Fruit fly (Drosophila melanogaster) whole organism, embryonic: Measurements from ENCODE around the gene CG1979.

Source experiments
- BEAF-32 ChIP-seq: fragments of 200-800 bp; sonication (Bioruptor generic); optimal IDR thresholded peaks from 3 replicates; lab custom pipeline; 2017; ENCODE audit warnings: missing biosample characterization, missing genetic modification characterization, mild to moderate bottlenecking, moderate library complexity, missing genetic modification reagents
- BtbVII ChIP-seq: fragments of 200-800 bp; sonication (Bioruptor generic); optimal IDR thresholded peaks from 3 replicates; lab custom pipeline; 2017; ENCODE audit warnings: missing biosample characterization, mild to moderate bottlenecking, missing genetic modification characterization
- CG10274 ChIP-seq: fragments of 200-800 bp; sonication (Bioruptor generic); optimal IDR thresholded peaks from 3 replicates; lab custom pipeline; 2017; ENCODE audit warnings: missing biosample characterization, mild to moderate bottlenecking, missing genetic modification characterization
- CG15601 ChIP-seq: fragments of 200-800 bp; sonication (Bioruptor generic); optimal IDR thresholded peaks from 3 replicates; lab custom pipeline; 2019; ENCODE audit warnings: missing biosample characterization, mild to moderate bottlenecking, missing genetic modification characterization, moderate library complexity
- CG18262 ChIP-seq: fragments of 200-800 bp; optimal IDR thresholded peaks from 3 replicates; lab custom pipeline; 2019; ENCODE audit warnings: missing biosample characterization, mild to moderate bottlenecking, missing genetic modification characterization, moderate library complexity
- CG1832 ChIP-seq: fragments of 200-800 bp; sonication (Bioruptor generic); optimal IDR thresholded peaks from 2 replicates; lab custom pipeline; 2017; ENCODE audit warnings: missing biosample characterization, mild to moderate bottlenecking, missing genetic modification characterization, inconsistent platforms
- CG18599 ChIP-seq: fragments of 200-800 bp; sonication (Bioruptor generic); optimal IDR thresholded peaks from 3 replicates; lab custom pipeline; 2017; ENCODE audit warnings: missing biosample characterization, missing genetic modification characterization, mild to moderate bottlenecking, moderate library complexity, missing genetic modification reagents
- CG3995 ChIP-seq: fragments of 200-800 bp; sonication (Bioruptor generic); optimal IDR thresholded peaks from 3 replicates; lab custom pipeline; 2016; ENCODE audit warnings: missing biosample characterization, missing genetic modification characterization
- CG6254 ChIP-seq: fragments of 200-800 bp; sonication (Bioruptor generic); optimal IDR thresholded peaks from 3 replicates; lab custom pipeline; 2017; ENCODE audit warnings: mild to moderate bottlenecking, missing biosample characterization, missing genetic modification reagents, missing genetic modification characterization
- CG7786 ChIP-seq: fragments of 200-800 bp; sonication (Bioruptor generic); optimal IDR thresholded peaks from 2 replicates; lab custom pipeline; 2016; ENCODE audit warnings: missing biosample characterization, missing genetic modification characterization
- CG7839 ChIP-seq: fragments of 200-800 bp; sonication (Bioruptor generic); optimal IDR thresholded peaks from 3 replicates; lab custom pipeline; 2018; ENCODE audit warnings: missing biosample characterization, mild to moderate bottlenecking, missing genetic modification characterization, moderate library complexity
- CG8089 ChIP-seq: fragments of 200-800 bp; sonication (Bioruptor generic); optimal IDR thresholded peaks from 3 replicates; lab custom pipeline; 2016; ENCODE audit warnings: missing biosample characterization, missing genetic modification characterization
- CG8924 ChIP-seq: fragments of 200-800 bp; optimal IDR thresholded peaks from 3 replicates; lab custom pipeline; 2019; ENCODE audit warnings: missing biosample characterization, mild to moderate bottlenecking, missing genetic modification characterization, moderate library complexity
- D19A ChIP-seq: fragments of 200-800 bp; optimal IDR thresholded peaks from 3 replicates; lab custom pipeline; 2019; ENCODE audit warnings: missing biosample characterization, mild to moderate bottlenecking, missing genetic modification characterization, moderate library complexity
- Dbx ChIP-seq: fragments of 200-800 bp; sonication (Bioruptor generic); IDR thresholded peaks from 3 replicates; pipeline ENCODE4 v1.3.6; 2022; ENCODE audit warnings: missing biosample characterization, missing genetic modification characterization
- Fer1 ChIP-seq: fragments of 200-800 bp; sonication (Bioruptor generic); optimal IDR thresholded peaks from 2 replicates; lab custom pipeline; 2017; ENCODE audit warnings: missing biosample characterization, mild to moderate bottlenecking, missing genetic modification characterization
- HLHmδ ChIP-seq: fragments of 200-800 bp; sonication (Bioruptor generic); optimal IDR thresholded peaks from 2 replicates; lab custom pipeline; 2018; ENCODE audit warnings: missing biosample characterization, mild to moderate bottlenecking, missing genetic modification characterization, moderate library complexity
- Hr39 ChIP-seq: fragments of >200 bp; optimal IDR thresholded peaks from 2 replicates; lab custom pipeline; 2017
- Hr51 ChIP-seq, 2 experiments: fragments of 200-800 bp; sonication (Bioruptor generic); optimal IDR thresholded peaks; 2 replicates in 1 of 2; 3 replicates in 1 of 2; lab custom pipeline; 2016 to 2018; ENCODE audit warnings: missing biosample characterization in 2 of 2, missing genetic modification characterization in 2 of 2, mild to moderate bottlenecking in 1 of 2, moderate library complexity in 1 of 2
- Hr78 ChIP-seq, 2 experiments: fragments of 200-800 bp in 1 of 2; fragments of >200 bp in 1 of 2; sonication (Bioruptor generic) in 1 of 2; optimal IDR thresholded peaks; 2 replicates each; lab custom pipeline; 2017 to 2019; ENCODE audit warnings: missing biosample characterization in 2 of 2, missing genetic modification characterization in 2 of 2, mild to moderate bottlenecking in 1 of 2, moderate library complexity in 1 of 2
- MTF-1 ChIP-seq: fragments of 200-800 bp; sonication (Bioruptor generic); optimal IDR thresholded peaks from 2 replicates; lab custom pipeline; 2018; ENCODE audit warnings: missing biosample characterization, mild to moderate bottlenecking, missing genetic modification characterization, borderline replicate concordance
- NC2β ChIP-seq: fragments of 200-800 bp; sonication (Bioruptor generic); optimal IDR thresholded peaks from 2 replicates; lab custom pipeline; 2016; ENCODE audit warnings: missing biosample characterization, missing genetic modification characterization
- Ssrp ChIP-seq: fragments of 200-800 bp; sonication (Bioruptor generic); optimal IDR thresholded peaks from 2 replicates; lab custom pipeline; 2018; ENCODE audit warnings: missing biosample characterization, mild to moderate bottlenecking, missing genetic modification characterization, moderate library complexity
- Trl ChIP-seq, 3 experiments: fragments of >200 bp in 2 of 3; fragments of 200-800 bp in 1 of 3; sonication (Bioruptor generic) in 1 of 3; optimal IDR thresholded peaks; 2 replicates in 1 of 3; 3 replicates in 2 of 3; lab custom pipeline; 2016 to 2017; ENCODE audit warnings: missing biosample characterization in 1 of 3, missing genetic modification characterization in 1 of 3
- abd-A ChIP-seq: fragments of 200-800 bp; sonication (Bioruptor generic); optimal IDR thresholded peaks from 3 replicates; lab custom pipeline; 2019; ENCODE audit warnings: missing biosample characterization, mild to moderate bottlenecking, missing genetic modification characterization, moderate library complexity
- cg ChIP-seq: fragments of 200-800 bp; sonication (Bioruptor generic); optimal IDR thresholded peaks from 3 replicates; lab custom pipeline; 2019; ENCODE audit warnings: missing biosample characterization, mild to moderate bottlenecking, missing genetic modification characterization, moderate library complexity
- exex ChIP-seq: fragments of 200-800 bp; sonication (Bioruptor generic); optimal IDR thresholded peaks from 4 replicates; lab custom pipeline; 2018; ENCODE audit warnings: missing biosample characterization, mild to moderate bottlenecking, missing genetic modification characterization, moderate library complexity
- gro ChIP-seq: fragments of 200-800 bp; sonication (Bioruptor generic); optimal IDR thresholded peaks from 2 replicates; lab custom pipeline; 2016; ENCODE audit warnings: missing biosample characterization, missing genetic modification characterization
- kay ChIP-seq: fragments of 200-800 bp; sonication (Bioruptor generic); optimal IDR thresholded peaks from 2 replicates; lab custom pipeline; 2016; ENCODE audit warnings: missing biosample characterization, missing genetic modification characterization
- lola ChIP-seq, 3 experiments: fragments of >200 bp in 2 of 3; fragments of 200-800 bp in 1 of 3; sonication (Bioruptor generic) in 1 of 3; optimal IDR thresholded peaks; 2 replicates each; lab custom pipeline; 2017 to 2019; ENCODE audit warnings: missing biosample characterization in 3 of 3, missing genetic modification characterization in 3 of 3, mild to moderate bottlenecking in 1 of 3, moderate library complexity in 1 of 3
- mirr ChIP-seq: fragments of 200-800 bp; sonication (Bioruptor generic); optimal IDR thresholded peaks from 3 replicates; lab custom pipeline; 2018; ENCODE audit warnings: missing biosample characterization, mild to moderate bottlenecking, missing genetic modification characterization
- oc ChIP-seq: fragments of 200-800 bp; sonication (Bioruptor generic); optimal IDR thresholded peaks from 2 replicates; lab custom pipeline; 2018; ENCODE audit warnings: missing biosample characterization, mild to moderate bottlenecking, missing genetic modification characterization, moderate library complexity
- sc ChIP-seq, 3 experiments: fragments of >200 bp in 2 of 3; fragments of 200-800 bp in 1 of 3; sonication (Bioruptor generic) in 1 of 3; optimal IDR thresholded peaks; 2 replicates in 2 of 3; 3 replicates in 1 of 3; lab custom pipeline; 2017; ENCODE audit warnings: mild to moderate bottlenecking in 1 of 3, missing biosample characterization in 1 of 3, missing genetic modification characterization in 1 of 3, missing genetic modification reagents in 1 of 3
- sens ChIP-seq: fragments of 200-800 bp; sonication (Bioruptor generic); peaks from one replicate; lab custom pipeline; 2016; ENCODE audit warnings: missing biosample characterization, missing genetic modification characterization
- tap ChIP-seq: fragments of 200-800 bp; optimal IDR thresholded peaks from 3 replicates; lab custom pipeline; 2019; ENCODE audit warnings: missing biosample characterization, mild to moderate bottlenecking, missing genetic modification characterization, moderate library complexity
- tll ChIP-seq, 2 experiments: fragments of 200-800 bp in 1 of 2; fragments of >200 bp in 1 of 2; sonication (Bioruptor generic) in 1 of 2; optimal IDR thresholded peaks; 2 replicates each; lab custom pipeline; 2017 to 2019; ENCODE audit warnings: missing biosample characterization in 2 of 2, missing genetic modification characterization in 2 of 2, mild to moderate bottlenecking in 1 of 2, moderate library complexity in 1 of 2

Gene CG1979

dm6 chr3R:7107713-7108588 lies 53.6 kb downstream of the CG1979 start (continued):
- TF ChIP-seq Ssrp (peak; percentile 45), gro (GFP tag; lab: Kevin White, UChicago) (peak; percentile 36), Dbx (GFP tag; lab: Robert Waterston, UW) (no peak), CG15601 (no peak), sc (optimal IDR thresholded peaks at IDR 0.05; lab: Kevin White, UChicago) (no peak), sc (GFP tag; optimal IDR thresholded peaks at IDR 0.05; lab: Kevin White, UChicago) (no peak), kay (GFP tag; lab: Kevin White, UChicago) (peak; percentile 22), BEAF-32 (no peak), HLHmδ (peak; percentile 37), exex (no peak), cg (GFP tag; lab: Kevin White, UChicago) (peak; percentile 78), CG8089 (GFP tag; lab: Kevin White, UChicago) (no peak), sens (GFP tag; lab: Kevin White, UChicago) (peak; percentile 80), CG3995 (GFP tag; lab: Kevin White, UChicago) (no peak), BtbVII (GFP tag; lab: Kevin White, UChicago) (peak; percentile 27), oc (tag; lab: Kevin White, UChicago) (peak; percentile 10), CG10274 (GFP tag; lab: Kevin White, UChicago) (peak; percentile 88), mirr (no peak), Hr78 (GFP tag; optimal IDR thresholded peaks at IDR 0.05; lab: Kevin White, UChicago) (peak in 1 of 2 experiments; percentile 14), CG1832 (GFP tag; lab: Kevin White, UChicago) (peak; percentile 26), MTF-1 (peak; percentile 27), CG18599 (GFP tag; lab: Kevin White, UChicago) (peak; percentile 15), lola (GFP tag; optimal IDR thresholded peaks at IDR 0.05; lab: Kevin White, UChicago) (no peak), tap (tag; lab: Kevin White, UChicago) (no peak), Fer1 (GFP tag; lab: Kevin White, UChicago) (no peak), Hr39 (lab: Kevin White, UChicago) (no peak), abd-A (peak; percentile 68), CG8924 (peak; percentile 67), CG6254 (GFP tag; lab: Kevin White, UChicago) (peak; percentile 43), Trl (optimal IDR thresholded peaks at IDR 0.05; lab: Kevin White, UChicago) (peak; percentile 83 to 97), Trl (GFP tag; optimal IDR thresholded peaks at IDR 0.05; lab: Kevin White, UChicago) (peak; percentile 39), CG7839 (peak; percentile 26), CG7786 (GFP tag; lab: Kevin White, UChicago) (peak; percentile 33), NC2β (GFP tag; lab: Kevin White, UChicago) (no peak), tll (GFP tag; optimal IDR thresholded peaks at IDR 0.05; lab: Kevin White, UChicago) (no peak), CG18262 (peak; percentile 39), Hr51 (GFP tag; optimal IDR thresholded peaks at IDR 0.05; lab: Kevin White, UChicago) (peak in 1 of 2 experiments; percentile 14), D19A (peak; percentile 51)
